Fruit fly (Drosophila melanogaster) whole organism, embryonic: ENCODE results near the gene CG11655.

Source experiments
- ATbp ChIP-seq: fragments of 200-800 bp; sonication (Bioruptor generic); optimal IDR thresholded peaks from 2 replicates; lab custom pipeline; 2017; ENCODE audit warnings: missing biosample characterization, mild to moderate bottlenecking, missing genetic modification characterization, missing genetic modification reagents
- BEAF-32 ChIP-seq: fragments of 200-800 bp; sonication (Bioruptor generic); optimal IDR thresholded peaks from 3 replicates; lab custom pipeline; 2017; ENCODE audit warnings: missing biosample characterization, missing genetic modification characterization, mild to moderate bottlenecking, moderate library complexity, missing genetic modification reagents
- Bdp1 ChIP-seq: fragments of 200-800 bp; sonication (Bioruptor generic); optimal IDR thresholded peaks from 3 replicates; lab custom pipeline; 2016; ENCODE audit warnings: missing biosample characterization, missing genetic modification characterization
- Bteb2 ChIP-seq: fragments of 200-800 bp; sonication (Bioruptor generic); optimal IDR thresholded peaks from 2 replicates; lab custom pipeline; 2016; ENCODE audit warnings: missing biosample characterization, missing genetic modification characterization
- CG10543 ChIP-seq: fragments of 200-800 bp; sonication (Bioruptor generic); optimal IDR thresholded peaks from 3 replicates; lab custom pipeline; 2017; ENCODE audit warnings: missing biosample characterization, mild to moderate bottlenecking, missing genetic modification characterization, moderate library complexity
- CG10565 ChIP-seq: fragments of 200-800 bp; sonication (Bioruptor generic); optimal IDR thresholded peaks from 3 replicates; lab custom pipeline; 2016; ENCODE audit warnings: missing biosample characterization, mild to moderate bottlenecking, missing genetic modification characterization
- CG11456 ChIP-seq: fragments of 200-800 bp; sonication (Bioruptor generic); IDR thresholded peaks from 3 replicates; pipeline ENCODE4 v1.3.6; 2022; ENCODE audit warnings: missing biosample characterization, missing genetic modification characterization
- CG12071 ChIP-seq: fragments of 200-800 bp; sonication (Bioruptor generic); optimal IDR thresholded peaks from 3 replicates; lab custom pipeline; 2018; ENCODE audit warnings: missing biosample characterization, mild to moderate bottlenecking, missing genetic modification characterization
- CG14050 ChIP-seq: fragments of 200-800 bp; sonication (Bioruptor generic); IDR thresholded peaks from 3 replicates; pipeline ENCODE4 v1.3.6; 2022; ENCODE audit warnings: missing biosample characterization, missing genetic modification characterization
- CG15269 ChIP-seq: fragments of 200-800 bp; sonication (Bioruptor generic); optimal IDR thresholded peaks from 2 replicates; lab custom pipeline; 2018; ENCODE audit warnings: missing biosample characterization, mild to moderate bottlenecking, missing genetic modification characterization, moderate library complexity
- CG16815 ChIP-seq: fragments of 200-800 bp; sonication (Bioruptor generic); optimal IDR thresholded peaks from 3 replicates; lab custom pipeline; 2017; ENCODE audit warnings: missing biosample characterization, mild to moderate bottlenecking, missing genetic modification characterization
- CG17361 ChIP-seq: fragments of 200-800 bp; sonication (Bioruptor generic); IDR thresholded peaks from 3 replicates; pipeline ENCODE4 v1.3.6; 2022; ENCODE audit warnings: missing biosample characterization, missing genetic modification characterization
- CG17568 ChIP-seq: fragments of 200-800 bp; sonication (Bioruptor generic); optimal IDR thresholded peaks from 2 replicates; lab custom pipeline; 2018; ENCODE audit warnings: missing biosample characterization, mild to moderate bottlenecking, missing genetic modification characterization, moderate library complexity
- CG17829 ChIP-seq: fragments of 200-800 bp; optimal IDR thresholded peaks from 2 replicates; lab custom pipeline; 2019; ENCODE audit warnings: missing biosample characterization, mild to moderate bottlenecking, missing genetic modification characterization, moderate library complexity
- CG2875 ChIP-seq: fragments of 200-800 bp; sonication (Bioruptor generic); optimal IDR thresholded peaks from 2 replicates; lab custom pipeline; 2017; ENCODE audit warnings: missing biosample characterization, mild to moderate bottlenecking, missing genetic modification characterization, missing genetic modification reagents
- CG34224 ChIP-seq: fragments of 200-800 bp; sonication (Bioruptor generic); IDR thresholded peaks from 3 replicates; pipeline ENCODE4 v1.3.6; 2022; ENCODE audit warnings: missing biosample characterization, missing genetic modification characterization; ENCODE audit not compliant: partially characterized antibody
- CG34422 ChIP-seq: fragments of 200-800 bp; sonication (Bioruptor generic); IDR thresholded peaks from 3 replicates; pipeline ENCODE4 v1.3.6; 2022; ENCODE audit warnings: missing biosample characterization, missing genetic modification characterization
- CG6654 ChIP-seq: fragments of 200-800 bp; sonication (Bioruptor generic); optimal IDR thresholded peaks from 2 replicates; lab custom pipeline; 2017; ENCODE audit warnings: missing biosample characterization, mild to moderate bottlenecking, missing genetic modification characterization
- CG6813 ChIP-seq: fragments of 200-800 bp; sonication (Bioruptor generic); optimal IDR thresholded peaks from 2 replicates; lab custom pipeline; 2017; ENCODE audit warnings: missing biosample characterization, missing genetic modification characterization, mild to moderate bottlenecking, moderate library complexity, missing genetic modification reagents
- CG7963 ChIP-seq: fragments of 200-800 bp; sonication (Bioruptor generic); IDR thresholded peaks from 3 replicates; pipeline ENCODE4 v1.3.6; 2022; ENCODE audit warnings: missing biosample characterization, missing genetic modification characterization; ENCODE audit not compliant: partially characterized antibody
- CG8281 ChIP-seq: fragments of 200-800 bp; sonication (Bioruptor generic); optimal IDR thresholded peaks from 2 replicates; lab custom pipeline; 2018; ENCODE audit warnings: missing biosample characterization, mild to moderate bottlenecking, missing genetic modification characterization, moderate library complexity
- CHES-1-like ChIP-seq: fragments of 200-800 bp; sonication (Bioruptor generic); optimal IDR thresholded peaks from 2 replicates; lab custom pipeline; 2016; ENCODE audit warnings: missing biosample characterization, missing genetic modification characterization
- CrebB ChIP-seq: fragments of 200-800 bp; sonication (Bioruptor generic); optimal IDR thresholded peaks from 3 replicates; lab custom pipeline; 2018; ENCODE audit warnings: missing biosample characterization, mild to moderate bottlenecking, missing genetic modification characterization
- Dll ChIP-seq: fragments of 200-800 bp; sonication (Bioruptor generic); IDR thresholded peaks from 4 replicates; pipeline ENCODE4 v1.3.6; 2022; ENCODE audit warnings: missing biosample characterization, missing genetic modification characterization; ENCODE audit not compliant: partially characterized antibody
- Doc3 ChIP-seq: fragments of 200-800 bp; sonication (Bioruptor generic); IDR thresholded peaks from 3 replicates; pipeline ENCODE4 v1.3.6; 2022; ENCODE audit warnings: missing biosample characterization, missing genetic modification characterization; ENCODE audit not compliant: partially characterized antibody
- Dp ChIP-seq: fragments of 200-800 bp; sonication (Bioruptor generic); optimal IDR thresholded peaks from 2 replicates; lab custom pipeline; 2018; ENCODE audit warnings: missing biosample characterization, mild to moderate bottlenecking, missing genetic modification characterization, moderate library complexity
- Lhr ChIP-seq: fragments of 200-800 bp; sonication (Bioruptor generic); optimal IDR thresholded peaks from 3 replicates; lab custom pipeline; 2017; ENCODE audit warnings: mild to moderate bottlenecking, missing biosample characterization, missing genetic modification reagents, missing genetic modification characterization
- Mrtf ChIP-seq: fragments of 200-800 bp; sonication (Bioruptor generic); IDR thresholded peaks from 3 replicates; pipeline ENCODE4 v1.3.6; 2022; ENCODE audit warnings: missing biosample characterization, missing genetic modification characterization
- Scr ChIP-seq: fragments of 200-800 bp; sonication (Bioruptor generic); IDR thresholded peaks from 2 replicates; pipeline ENCODE4 v1.3.6; 2022; ENCODE audit warnings: missing biosample characterization, missing genetic modification characterization; ENCODE audit not compliant: partially characterized antibody
- Sin3A ChIP-seq: fragments of >200 bp; optimal IDR thresholded peaks from 2 replicates; lab custom pipeline; 2018
- Spps ChIP-seq: fragments of 200-800 bp; sonication (Bioruptor generic); optimal IDR thresholded peaks from 2 replicates; lab custom pipeline; 2018; ENCODE audit warnings: missing biosample characterization, mild to moderate bottlenecking, missing genetic modification characterization
- Stat92E ChIP-seq, 3 experiments: fragments of >200 bp in 2 of 3; fragments of 200-800 bp in 1 of 3; sonication (Bioruptor generic) in 1 of 3; optimal IDR thresholded peaks; 2 replicates each; lab custom pipeline; 2017 to 2019; ENCODE audit warnings: missing biosample characterization in 3 of 3, missing genetic modification characterization in 3 of 3, mild to moderate bottlenecking in 1 of 3, moderate library complexity in 1 of 3
- Vsx1 ChIP-seq: fragments of 200-800 bp; sonication (Bioruptor generic); optimal IDR thresholded peaks from 2 replicates; lab custom pipeline; 2017; ENCODE audit warnings: missing biosample characterization, mild to moderate bottlenecking, missing genetic modification characterization, missing genetic modification reagents
- bcd ChIP-seq: fragments of 200-800 bp; sonication (Bioruptor generic); optimal IDR thresholded peaks from 2 replicates; lab custom pipeline; 2017; ENCODE audit warnings: missing biosample characterization, mild to moderate bottlenecking, missing genetic modification characterization
- bowl ChIP-seq: fragments of 200-800 bp; sonication (Bioruptor generic); IDR thresholded peaks from 2 replicates; pipeline ENCODE4 v1.3.6; 2022; ENCODE audit warnings: missing biosample characterization, missing genetic modification characterization
- caup ChIP-seq: fragments of 200-800 bp; sonication (Bioruptor generic); optimal IDR thresholded peaks from 3 replicates; lab custom pipeline; 2017; ENCODE audit warnings: missing biosample characterization, mild to moderate bottlenecking, missing genetic modification characterization, moderate library complexity; ENCODE audit not compliant: severe bottlenecking
- ci ChIP-seq: fragments of 200-800 bp; sonication (Bioruptor generic); IDR thresholded peaks from 3 replicates; pipeline ENCODE4 v1.3.6; 2022; ENCODE audit warnings: missing biosample characterization, missing genetic modification characterization
- corto ChIP-seq: fragments of 200-800 bp; sonication (Bioruptor generic); optimal IDR thresholded peaks from 2 replicates; lab custom pipeline; 2016; ENCODE audit warnings: missing biosample characterization, mild to moderate bottlenecking, missing genetic modification characterization, moderate library complexity
- crc ChIP-seq: fragments of 200-800 bp; sonication (Bioruptor generic); optimal IDR thresholded peaks from 2 replicates; lab custom pipeline; 2016; ENCODE audit warnings: missing biosample characterization, missing genetic modification characterization
- dati ChIP-seq: fragments of 200-800 bp; sonication (Bioruptor generic); IDR thresholded peaks from 2 replicates; pipeline ENCODE4 v1.3.6; 2022; ENCODE audit warnings: missing biosample characterization, missing genetic modification characterization
- gcm2 ChIP-seq: fragments of 200-800 bp; sonication (Bioruptor generic); optimal IDR thresholded peaks from 2 replicates; lab custom pipeline; 2016; ENCODE audit warnings: missing biosample characterization, missing genetic modification characterization
- jumu ChIP-seq: fragments of 200-800 bp; sonication (Bioruptor generic); optimal IDR thresholded peaks from 3 replicates; lab custom pipeline; 2016; ENCODE audit warnings: missing biosample characterization, missing genetic modification characterization
- ken ChIP-seq: fragments of 200-800 bp; sonication (Bioruptor generic); IDR thresholded peaks from 3 replicates; pipeline ENCODE4 v1.3.6; 2022; ENCODE audit warnings: missing biosample characterization, missing genetic modification characterization
- pfk ChIP-seq: fragments of 200-800 bp; sonication (Bioruptor generic); optimal IDR thresholded peaks from 2 replicates; lab custom pipeline; 2018; ENCODE audit warnings: missing biosample characterization, mild to moderate bottlenecking, missing genetic modification characterization, moderate library complexity
- pum ChIP-seq: fragments of 200-800 bp; sonication (Bioruptor generic); optimal IDR thresholded peaks from 2 replicates; lab custom pipeline; 2016; ENCODE audit warnings: missing biosample characterization, missing genetic modification characterization
- run ChIP-seq: fragments of 200-800 bp; sonication (Bioruptor generic); optimal IDR thresholded peaks from 3 replicates; lab custom pipeline; 2018; ENCODE audit warnings: missing biosample characterization, mild to moderate bottlenecking, missing genetic modification characterization
- schlank ChIP-seq: fragments of 200-800 bp; sonication (Bioruptor generic); optimal IDR thresholded peaks from 2 replicates; lab custom pipeline; 2018; ENCODE audit warnings: missing biosample characterization, mild to moderate bottlenecking, missing genetic modification characterization
- sima ChIP-seq: fragments of 200-800 bp; sonication (Bioruptor generic); optimal IDR thresholded peaks from 2 replicates; lab custom pipeline; 2016; ENCODE audit warnings: missing biosample characterization, missing genetic modification characterization
- sqz ChIP-seq: fragments of 200-800 bp; sonication (Bioruptor generic); optimal IDR thresholded peaks from 3 replicates; lab custom pipeline; 2018; ENCODE audit warnings: missing biosample characterization, mild to moderate bottlenecking, missing genetic modification characterization
- toy ChIP-seq: fragments of 200-800 bp; sonication (Bioruptor generic); IDR thresholded peaks from 2 replicates; pipeline ENCODE4 v1.3.6; 2022; ENCODE audit warnings: missing biosample characterization, missing genetic modification characterization

CG11655 gene

dm6 chrX:15462436-15462857 is 9.2 kb downstream of the CG11655 start, which contains the start of the genes shtd, CG6294 and CG6299:
Gene shtd (minus strand): TSS chrX:15462441.
Gene CG6294 (plus strand): TSS chrX:15462722.
Gene CG6299 (plus strand): TSS chrX:15462722.
- TF ChIP-seq Bteb2 (GFP tag; lab: Kevin White, UChicago) (no peak), Dp (GFP tag; lab: Kevin White, UChicago) (peak; percentile 77), CG6813 (GFP tag; lab: Kevin White, UChicago) (no peak), CG14050 (GFP tag; lab: Robert Waterston, UW) (no peak), bcd (no peak), sima (GFP tag; lab: Kevin White, UChicago) (no peak), bowl (no peak), gcm2 (GFP tag; lab: Kevin White, UChicago) (no peak), CG7963 (GFP tag; lab: Robert Waterston, UW) (peak; percentile 99), sqz (GFP tag; lab: Kevin White, UChicago) (no peak), CG8281 (tag; lab: Kevin White, UChicago) (no peak), Spps (tag; lab: Kevin White, UChicago) (no peak), CG34224 (GFP tag; lab: Robert Waterston, UW) (peak; percentile 96), ken (0 out of 3 replicates have a peak, but pooled peaks have one; percentile 39), Scr (GFP tag; lab: Robert Waterston, UW) (peak; percentile 92), CG17361 (no peak; the same call in 2 of the 3 replicates), CG10543 (no peak), CG16815 (GFP tag; lab: Kevin White, UChicago) (no peak), CG10565 (GFP tag; lab: Kevin White, UChicago) (no peak), CrebB (peak; percentile 26), CG17829 (tag; lab: Kevin White, UChicago) (peak; percentile 48), BEAF-32 (GFP tag; lab: Kevin White, UChicago) (peak; percentile 81), dati (GFP tag; lab: Robert Waterston, UW) (no peak), Doc3 (GFP tag; lab: Robert Waterston, UW) (peak; percentile 83), CHES-1-like (no peak), corto (GFP tag; lab: Kevin White, UChicago) (no peak), Lhr (GFP tag; lab: Kevin White, UChicago) (peak; percentile 47), CG34422 (GFP tag; lab: Robert Waterston, UW) (0 out of 3 replicates have a peak, but pooled peaks have one; percentile 16), CG2875 (GFP tag; lab: Kevin White, UChicago) (no peak), CG15269 (tag; lab: Kevin White, UChicago) (no peak), Mrtf (GFP tag; lab: Robert Waterston, UW) (no peak), schlank (no peak), Sin3A (peak; percentile 84), Dll (GFP tag; lab: Robert Waterston, UW) (peak; percentile 94), CG12071 (GFP tag; lab: Kevin White, UChicago) (no peak), Vsx1 (GFP tag; lab: Kevin White, UChicago) (no peak), crc (no peak), pfk (no peak), CG6654 (no peak), CG17568 (GFP tag; lab: Kevin White, UChicago) (no peak), ATbp (GFP tag; lab: Kevin White, UChicago) (no peak), ci (GFP tag; lab: Robert Waterston, UW) (no peak), pum (GFP tag; lab: Kevin White, UChicago) (no peak), run (tag; lab: Kevin White, UChicago) (no peak), jumu (GFP tag; lab: Kevin White, UChicago) (no peak), CG11456 (GFP tag; lab: Robert Waterston, UW) (no peak), Stat92E (GFP tag; optimal IDR thresholded peaks at IDR 0.05; lab: Kevin White, UChicago) (peak in 1 of 3 experiments; percentile 17), toy (GFP tag; lab: Robert Waterston, UW) (no peak), Bdp1 (GFP tag; lab: Kevin White, UChicago) (peak; percentile 21), caup (no peak)
